Worm (Caenorhabditis elegans) whole organism, young adult: ENCODE results near the gene ndua-1.

ENCODE experiments used
- B0336.3 ChIP-seq: fragments of 200-800 bp; sonication (Bioruptor generic); IDR thresholded peaks from 2 replicates; pipeline ENCODE4 v1.3.6; 2022; ENCODE audit warnings: missing genetic modification characterization, missing compliant biosample characterization
- D2030.7 ChIP-seq: fragments of 200-800 bp; sonication (Bioruptor generic); IDR thresholded peaks from 2 replicates; pipeline ENCODE4 v1.3.6; 2022; ENCODE audit warnings: missing genetic modification reagents, missing genetic modification characterization, missing compliant biosample characterization
- F33H1.4 ChIP-seq: fragments of 200-800 bp; sonication (Bioruptor generic); IDR thresholded peaks from 2 replicates; pipeline ENCODE4 v1.3.6; 2022; ENCODE audit warnings: missing genetic modification reagents, missing genetic modification characterization, missing compliant biosample characterization
- F39B2.1 ChIP-seq: fragments of 200-800 bp; sonication (Bioruptor generic); IDR thresholded peaks from 2 replicates; pipeline ENCODE4 v1.3.6; 2022; ENCODE audit warnings: missing genetic modification reagents, missing genetic modification characterization, missing compliant biosample characterization
- F55B11.4 ChIP-seq: sonication (generic microtip); optimal IDR thresholded peaks from 2 replicates; lab custom pipeline; 2016; ENCODE audit warnings: missing compliant biosample characterization, missing genetic modification characterization, borderline replicate concordance; ENCODE audit not compliant: insufficient read depth
- K11D2.4 ChIP-seq: fragments of 200-800 bp; sonication (Bioruptor generic); IDR thresholded peaks from 2 replicates; pipeline ENCODE4 v1.3.6; 2022; ENCODE audit warnings: missing genetic modification reagents, missing genetic modification characterization, missing compliant biosample characterization
- K12H6.12 ChIP-seq: fragments of 200-800 bp; sonication (Bioruptor generic); optimal IDR thresholded peaks from 2 replicates; lab custom pipeline; 2018; ENCODE audit warnings: mild to moderate bottlenecking, missing genetic modification characterization, missing compliant biosample characterization
- T26A5.8 ChIP-seq: sonication (generic microtip); optimal IDR thresholded peaks from 2 replicates; lab custom pipeline; 2016; ENCODE audit warnings: missing genetic modification characterization, missing compliant biosample characterization
- Y95B8A.8 ChIP-seq: fragments of 200-800 bp; sonication (Bioruptor generic); IDR thresholded peaks from 2 replicates; pipeline ENCODE4 v1.3.6; 2022; ENCODE audit warnings: missing genetic modification reagents, missing genetic modification characterization, missing compliant biosample characterization
- aptf-3 ChIP-seq: fragments of 200-800 bp; sonication (Bioruptor generic); IDR thresholded peaks from 2 replicates; pipeline ENCODE4 v1.3.6; 2022; ENCODE audit warnings: missing genetic modification characterization, missing compliant biosample characterization
- athp-1 ChIP-seq: sonication (generic microtip); optimal IDR thresholded peaks from 2 replicates; lab custom pipeline; 2017; ENCODE audit warnings: mild to moderate bottlenecking, missing genetic modification characterization, missing compliant biosample characterization
- cebp-2 ChIP-seq: fragments of 200-800 bp; sonication (Bioruptor generic); IDR thresholded peaks from 2 replicates; pipeline ENCODE4 v1.3.6; 2022; ENCODE audit warnings: missing genetic modification characterization, missing compliant biosample characterization
- ceh-100 ChIP-seq: fragments of 200-800 bp; sonication (Bioruptor generic); IDR thresholded peaks from 2 replicates; pipeline ENCODE4 v1.3.6; 2022; ENCODE audit warnings: missing genetic modification reagents, missing genetic modification characterization, missing compliant biosample characterization
- ceh-27 ChIP-seq: fragments of 200-800 bp; sonication (Bioruptor generic); optimal IDR thresholded peaks from 2 replicates; lab custom pipeline; 2018; ENCODE audit warnings: mild to moderate bottlenecking, missing genetic modification characterization, moderate library complexity, missing compliant biosample characterization
- ceh-40 ChIP-seq: fragments of 200-800 bp; sonication (Bioruptor generic); IDR thresholded peaks from 2 replicates; pipeline ENCODE4 v1.3.6; 2022; ENCODE audit warnings: missing genetic modification characterization, missing compliant biosample characterization
- ceh-91 ChIP-seq: fragments of 200-800 bp; sonication (Bioruptor generic); IDR thresholded peaks from 2 replicates; pipeline ENCODE4 v1.3.6; 2022; ENCODE audit warnings: missing genetic modification reagents, missing genetic modification characterization, missing compliant biosample characterization
- dox-1 ChIP-seq: fragments of 200-800 bp; sonication (Bioruptor generic); IDR thresholded peaks from 2 replicates; pipeline ENCODE4 v1.3.6; 2022; ENCODE audit warnings: missing genetic modification reagents, missing genetic modification characterization, missing compliant biosample characterization
- fkh-3 ChIP-seq: sonication (generic microtip); optimal IDR thresholded peaks from 2 replicates; lab custom pipeline; 2016; ENCODE audit warnings: mild to moderate bottlenecking, missing genetic modification characterization, missing compliant biosample characterization
- him-1 ChIP-seq: sonication (generic microtip); optimal IDR thresholded peaks from 2 replicates; lab custom pipeline; 2016; ENCODE audit warnings: missing genotype, missing genetic modification reagents, missing genetic modification characterization, missing compliant biosample characterization
- hmg-20 ChIP-seq: fragments of 200-800 bp; sonication (Bioruptor generic); IDR thresholded peaks from 2 replicates; pipeline ENCODE4 v1.3.6; 2022; ENCODE audit warnings: missing genetic modification reagents, missing genetic modification characterization, missing compliant biosample characterization
- hsf-1 ChIP-seq: fragments of 200-800 bp; sonication (Bioruptor generic); IDR thresholded peaks from 2 replicates; pipeline ENCODE4 v1.3.6; 2022; ENCODE audit warnings: missing genetic modification reagents, missing genetic modification characterization, missing compliant biosample characterization
- lag-1 ChIP-seq: fragments of 200-800 bp; sonication (Bioruptor generic); IDR thresholded peaks from 2 replicates; pipeline ENCODE4 v1.3.6; 2022; ENCODE audit warnings: missing genetic modification reagents, missing genetic modification characterization, missing compliant biosample characterization
- lir-1 ChIP-seq: fragments of 200-800 bp; sonication (Bioruptor generic); conservative IDR thresholded peaks from 2 replicates; pipeline ENCODE4 v1.3.6; 2022; ENCODE audit warnings: missing genetic modification reagents, missing genetic modification characterization, missing compliant biosample characterization
- lsl-1 ChIP-seq: fragments of 200-800 bp; sonication (Bioruptor generic); optimal IDR thresholded peaks from 2 replicates; lab custom pipeline; 2018; ENCODE audit warnings: mild to moderate bottlenecking, missing genetic modification characterization, moderate library complexity, missing compliant biosample characterization
- madf-3 ChIP-seq: fragments of 200-800 bp; sonication (Bioruptor generic); IDR thresholded peaks from 2 replicates; pipeline ENCODE4 v1.3.6; 2022; ENCODE audit warnings: missing genetic modification reagents, missing genetic modification characterization, missing compliant biosample characterization
- madf-6 ChIP-seq: fragments of 200-800 bp; sonication (Bioruptor generic); IDR thresholded peaks from 2 replicates; pipeline ENCODE4 v1.3.6; 2022; ENCODE audit warnings: missing genetic modification reagents, missing genetic modification characterization, missing compliant biosample characterization
- madf-8 ChIP-seq: fragments of 200-800 bp; sonication (Bioruptor generic); conservative IDR thresholded peaks from 2 replicates; pipeline ENCODE4 v1.3.6; 2022; ENCODE audit warnings: missing genetic modification reagents, missing genetic modification characterization, missing compliant biosample characterization
- mcd-1 ChIP-seq: fragments of 200-800 bp; sonication (Bioruptor generic); IDR thresholded peaks from 2 replicates; pipeline ENCODE4 v1.3.6; 2022; ENCODE audit warnings: missing genetic modification reagents, missing genetic modification characterization, missing compliant biosample characterization
- mes-4 ChIP-seq: sonication (generic microtip); optimal IDR thresholded peaks from 2 replicates; lab custom pipeline; 2016; ENCODE audit warnings: missing genotype, missing genetic modification characterization, missing compliant biosample characterization
- nfyb-1 ChIP-seq: fragments of 200-800 bp; sonication (Bioruptor generic); IDR thresholded peaks from 2 replicates; pipeline ENCODE4 v1.3.6; 2022; ENCODE audit warnings: missing genetic modification reagents, missing genetic modification characterization, missing compliant biosample characterization
- nhr-120 ChIP-seq: fragments of 200-800 bp; sonication (Bioruptor generic); IDR thresholded peaks from 2 replicates; pipeline ENCODE4 v1.3.6; 2022; ENCODE audit warnings: missing genetic modification characterization, missing compliant biosample characterization
- nhr-27 ChIP-seq: fragments of 200-800 bp; sonication (Bioruptor generic); optimal IDR thresholded peaks from 2 replicates; lab custom pipeline; 2018; ENCODE audit warnings: mild to moderate bottlenecking, missing genetic modification characterization, moderate library complexity, missing compliant biosample characterization
- pbrm-1 ChIP-seq: fragments of 200-800 bp; sonication (Bioruptor generic); IDR thresholded peaks from 2 replicates; pipeline ENCODE4 v1.3.6; 2022; ENCODE audit warnings: missing genetic modification reagents, missing genetic modification characterization, missing compliant biosample characterization
- rcor-1 ChIP-seq: fragments of 200-800 bp; sonication (Bioruptor generic); IDR thresholded peaks from 2 replicates; pipeline ENCODE4 v1.3.6; 2022; ENCODE audit warnings: missing genetic modification reagents, missing genetic modification characterization, missing compliant biosample characterization
- rec-8 ChIP-seq, 2 experiments: sonication (generic microtip); optimal IDR thresholded peaks; 2 replicates each; lab custom pipeline; 2016; ENCODE audit warnings: mild to moderate bottlenecking in 2 of 2, missing genetic modification characterization in 2 of 2, missing genetic modification reagents in 2 of 2, missing genotype in 2 of 2, missing biosample characterization in 1 of 2, missing compliant biosample characterization in 1 of 2, moderate library complexity in 1 of 2
- repo-1 ChIP-seq: sonication (generic microtip); optimal IDR thresholded peaks from 2 replicates; lab custom pipeline; 2017; ENCODE audit warnings: mild to moderate bottlenecking, missing genetic modification characterization, missing compliant biosample characterization
- snpc-1.1 ChIP-seq: sonication (generic microtip); optimal IDR thresholded peaks from 2 replicates; lab custom pipeline; 2017; ENCODE audit warnings: missing genetic modification characterization, mild to moderate bottlenecking, missing compliant biosample characterization, antibody characterized with exemption, moderate library complexity, missing genotype, missing genetic modification reagents; ENCODE audit not compliant: insufficient read depth
- snpc-4 ChIP-seq, 5 experiments: fragments of 150-350 bp in 1 of 5; sonication (generic microtip) in 4 of 5; optimal IDR thresholded peaks; 2 replicates each; lab custom pipeline; 2014 to 2018; ENCODE audit warnings: missing genetic modification characterization in 5 of 5, missing biosample characterization in 3 of 5, antibody characterized with exemption in 2 of 5, mild to moderate bottlenecking in 2 of 5, missing compliant biosample characterization in 2 of 5, missing genotype in 2 of 5, moderate library complexity in 2 of 5, missing genetic modification reagents in 1 of 5
- somi-1 ChIP-seq: fragments of 200-800 bp; sonication (Bioruptor generic); optimal IDR thresholded peaks from 2 replicates; lab custom pipeline; 2018; ENCODE audit warnings: mild to moderate bottlenecking, missing genetic modification characterization, missing compliant biosample characterization
- sptf-2 ChIP-seq: fragments of 200-800 bp; sonication (Bioruptor generic); optimal IDR thresholded peaks from 2 replicates; lab custom pipeline; 2018; ENCODE audit warnings: mild to moderate bottlenecking, missing genetic modification characterization, missing compliant biosample characterization
- tlf-1 ChIP-seq: fragments of 200-800 bp; sonication (Bioruptor generic); optimal IDR thresholded peaks from 2 replicates; lab custom pipeline; 2018; ENCODE audit warnings: mild to moderate bottlenecking, missing genetic modification characterization, missing compliant biosample characterization
- zfh-2 ChIP-seq: fragments of 200-800 bp; sonication (Bioruptor generic); conservative IDR thresholded peaks from 2 replicates; pipeline ENCODE4 v1.3.6; 2022; ENCODE audit warnings: missing genetic modification reagents, missing genetic modification characterization, missing compliant biosample characterization
- ztf-22 ChIP-seq: fragments of 200-800 bp; sonication (Bioruptor generic); optimal IDR thresholded peaks from 2 replicates; lab custom pipeline; 2018; ENCODE audit warnings: mild to moderate bottlenecking, missing genetic modification characterization, moderate library complexity, missing compliant biosample characterization
- ztf-25 ChIP-seq: fragments of 200-800 bp; sonication (Bioruptor generic); IDR thresholded peaks from 2 replicates; pipeline ENCODE4 v1.3.6; 2022; ENCODE audit warnings: missing genetic modification reagents, missing genetic modification characterization, missing compliant biosample characterization
- ztf-26 ChIP-seq: sonication (generic microtip); optimal IDR thresholded peaks from 2 replicates; lab custom pipeline; 2017; ENCODE audit warnings: missing genetic modification characterization, missing compliant biosample characterization
- ztf-28 ChIP-seq: fragments of 200-800 bp; sonication (Bioruptor generic); IDR thresholded peaks from 2 replicates; pipeline ENCODE4 v1.3.6; 2022; ENCODE audit warnings: missing genetic modification reagents, missing genetic modification characterization, missing compliant biosample characterization

Gene ndua-1

DNA sequence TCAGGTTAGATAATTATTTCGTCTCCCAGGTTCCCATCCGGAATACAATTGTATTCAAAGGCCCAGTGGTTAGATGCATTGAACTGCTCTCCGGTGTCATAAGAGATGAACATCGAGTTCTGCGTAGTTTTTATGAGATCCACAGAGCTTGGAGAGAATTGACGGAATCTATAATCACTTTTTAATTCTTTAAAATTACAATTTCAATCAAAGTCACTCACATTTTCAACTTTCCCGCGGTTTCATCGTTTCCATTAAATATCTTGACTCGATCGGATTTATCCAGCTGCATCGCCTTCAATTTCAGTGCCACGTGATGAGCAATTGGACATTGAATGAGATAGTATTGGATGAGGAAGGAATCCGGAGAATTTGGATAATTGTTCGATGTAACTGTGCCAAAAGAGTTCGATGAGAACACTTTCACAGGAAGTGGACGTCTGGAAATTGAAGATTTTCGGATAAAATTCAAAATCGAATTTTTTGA, 3.9 kb downstream of the ndua-1 start (continued):
- TF ChIP-seq F55B11.4 (no peak), nfyb-1 (GFP tag; lab: Robert Waterston, UW) (peak; percentile 70), mcd-1 (GFP tag; lab: Robert Waterston, UW) (peak; percentile 41; the same call in 1 of the 2 replicates), zfh-2 (GFP tag; lab: Robert Waterston, UW) (no peak), hsf-1 (peak; percentile 73), repo-1 (peak; percentile 68), lag-1 (GFP tag; lab: Robert Waterston, UW) (no peak), ceh-40 (GFP tag; lab: Robert Waterston, UW) (no peak), mes-4 (no peak), nhr-27 (peak; percentile 22), ztf-26 (tag; lab: Kevin White, UChicago) (peak; percentile 33), F39B2.1 (GFP tag; lab: Robert Waterston, UW) (no peak), pbrm-1 (peak; percentile 50; the same call in 1 of the 2 replicates), dox-1 (GFP tag; lab: Robert Waterston, UW) (peak; percentile 37; the same call in 1 of the 2 replicates), fkh-3 (peak; percentile 1), him-1 (tag; lab: Kevin White, UChicago) (no peak), T26A5.8 (peak; percentile 9), ztf-25 (GFP tag; lab: Robert Waterston, UW) (no peak), ztf-28 (GFP tag; lab: Robert Waterston, UW) (no peak), B0336.3 (GFP tag; lab: Robert Waterston, UW) (peak; percentile 82), somi-1 (GFP tag; lab: Kevin White, UChicago) (no peak), sptf-2 (GFP tag; lab: Kevin White, UChicago) (no peak), cebp-2 (GFP tag; lab: Robert Waterston, UW) (no peak), nhr-120 (GFP tag; lab: Robert Waterston, UW) (no peak), hmg-20 (GFP tag; lab: Robert Waterston, UW) (no peak), madf-8 (GFP tag; lab: Robert Waterston, UW) (no peak), rec-8 (tag; optimal IDR thresholded peaks at IDR 0.05; lab: Kevin White, UChicago) (no peak)
- TF ChIP-seq, all 124 proteins: peak for 49

DNA sequence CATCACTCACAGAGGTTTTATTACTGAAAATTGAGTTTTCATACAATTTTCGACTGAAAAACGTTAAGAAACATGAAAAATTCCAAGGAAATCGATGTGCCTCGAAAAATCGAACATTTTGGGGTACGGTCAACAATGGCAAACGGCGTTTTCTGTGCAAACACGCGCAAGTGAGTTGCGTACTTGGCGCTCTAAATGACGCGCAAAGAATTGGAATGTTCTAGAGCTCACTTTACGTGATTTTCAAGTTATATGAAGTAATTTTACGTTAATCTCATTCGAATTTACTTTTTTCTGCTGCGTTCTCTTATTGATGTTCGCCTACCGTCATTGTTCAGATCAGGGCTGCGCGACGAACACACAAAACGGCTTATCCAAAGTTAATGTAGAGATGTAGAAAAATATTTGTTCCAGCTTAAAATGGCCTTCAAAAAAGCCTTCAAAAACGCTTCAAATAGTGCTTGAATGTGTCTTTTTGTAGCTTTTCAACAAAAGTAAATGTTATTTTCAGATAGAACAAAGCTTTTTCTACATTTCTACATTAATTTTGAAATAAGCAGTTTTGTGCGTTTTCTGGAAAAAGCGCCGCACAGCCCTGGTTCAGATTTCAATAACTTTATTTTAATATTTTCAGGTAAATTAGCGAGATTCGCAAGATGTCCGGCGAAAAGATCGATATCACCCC, 6.0 kb downstream of the ndua-1 start, which contains the start of the genes F31D4.2 and fkb-6:
Gene F31D4.2, minus strand, starts transcription at position 23 of the 685 bp plus-strand sequence.
Gene fkb-6, plus strand, starts transcription at position 635 of the 685 bp plus-strand sequence.
- peak; percentile 66 for TF ChIP-seq dox-1 (GFP tag; lab: Robert Waterston, UW)
- TF ChIP-seq F33H1.4 (GFP tag; lab: Robert Waterston, UW), result 0 out of 2 replicates have a peak, but pooled peaks have one; percentile 7
- no peak for TF ChIP-seq zfh-2 (GFP tag; lab: Robert Waterston, UW)
- TF ChIP-seq D2030.7 (GFP tag; lab: Robert Waterston, UW), result peak; percentile 89
- no peak for TF ChIP-seq aptf-3 (GFP tag; lab: Robert Waterston, UW)
- TF ChIP-seq ceh-91, result peak; percentile 46; the same call in 1 of the 2 replicates
- peak; percentile 20 for TF ChIP-seq tlf-1 (GFP tag; lab: Kevin White, UChicago)
- TF ChIP-seq ztf-22 (GFP tag; lab: Kevin White, UChicago), result no peak
- TF ChIP-seq lir-1 (GFP tag; lab: Robert Waterston, UW), result 0 out of 2 replicates have a peak, but pooled peaks have one; percentile 6
- 0 out of 2 replicates have a peak, but pooled peaks have one; percentile 25 for TF ChIP-seq madf-3
- peak; percentile 18 for TF ChIP-seq snpc-1.1 (tag; lab: Kevin White, UChicago)
- peak; percentile 35 for TF ChIP-seq K12H6.12 (tag; lab: Kevin White, UChicago)
- peak; percentile 50; the same call in 1 of the 2 replicates for TF ChIP-seq ceh-100 (GFP tag; lab: Robert Waterston, UW)
- TF ChIP-seq ceh-27 (GFP tag; lab: Kevin White, UChicago), result peak; percentile 63
- TF ChIP-seq rcor-1, result peak; percentile 79
- 0 out of 2 replicates have a peak, but pooled peaks have one; percentile 23 for TF ChIP-seq B0336.3 (GFP tag; lab: Robert Waterston, UW)
- peak; percentile 62 for TF ChIP-seq K11D2.4 (GFP tag; lab: Robert Waterston, UW)
- TF ChIP-seq Y95B8A.8, result no peak
- peak; percentile 88 for TF ChIP-seq lsl-1
- peak; percentile 70 for TF ChIP-seq mcd-1 (GFP tag; lab: Robert Waterston, UW)
- TF ChIP-seq snpc-4 (GFP tag; optimal IDR thresholded peaks at IDR 0.05; lab: Kevin White, UChicago), result no peak
- TF ChIP-seq snpc-4 (tag; optimal IDR thresholded peaks at IDR 0.05; lab: Kevin White, UChicago), result peak in 3 of 4 experiments; percentile 6 to 60 (median 23)
- TF ChIP-seq madf-6 (GFP tag; lab: Robert Waterston, UW), result peak; percentile 72
- TF ChIP-seq athp-1 (tag; lab: Kevin White, UChicago), result peak; percentile 26
